Fruit fly (Drosophila melanogaster) S2 (cell line): ENCODE measurements around the gene CG14329.

Experiments used
- CG8478 ChIP-seq: fragments of >200 bp; optimal IDR thresholded peaks from 2 replicates; lab custom pipeline; 2018
- CTCF ChIP-seq, 2 experiments: fragments of >200 bp; optimal IDR thresholded peaks; 2 replicates each; lab custom pipeline; 2018

The CG14329 gene

dm6 chr3R:17604198-17604879 is 4.8 kb upstream of the CG14329 start:
- TF ChIP-seq CTCF (optimal IDR thresholded peaks at IDR 0.05; lab: Kevin White, UChicago) = no peak
- no peak for TF ChIP-seq CG8478 (lab: Kevin White, UChicago)

dm6 chr3R:17604880-17605667 is 4.1 kb upstream of the CG14329 start:
- TF ChIP-seq CG8478 (lab: Kevin White, UChicago) (no peak), CTCF (optimal IDR thresholded peaks at IDR 0.05; lab: Kevin White, UChicago) (no peak)

dm6 chr3R:17605872-17606271 is 3.3 kb upstream of the CG14329 start, which contains the start of gene sll:
sll (plus strand) TSS chr3R:17606106.
- TF ChIP-seq CG8478 (lab: Kevin White, UChicago) (no peak), CTCF (optimal IDR thresholded peaks at IDR 0.05; lab: Kevin White, UChicago) (no peak)

dm6 chr3R:17611411-17611810 is 2.3 kb downstream of the CG14329 start, which contains the start of gene Edg91:
Edg91 (minus strand) TSS chr3R:17611511.
- TF ChIP-seq CTCF (optimal IDR thresholded peaks at IDR 0.05; lab: Kevin White, UChicago) (no peak), CG8478 (lab: Kevin White, UChicago) (no peak)

DNA sequence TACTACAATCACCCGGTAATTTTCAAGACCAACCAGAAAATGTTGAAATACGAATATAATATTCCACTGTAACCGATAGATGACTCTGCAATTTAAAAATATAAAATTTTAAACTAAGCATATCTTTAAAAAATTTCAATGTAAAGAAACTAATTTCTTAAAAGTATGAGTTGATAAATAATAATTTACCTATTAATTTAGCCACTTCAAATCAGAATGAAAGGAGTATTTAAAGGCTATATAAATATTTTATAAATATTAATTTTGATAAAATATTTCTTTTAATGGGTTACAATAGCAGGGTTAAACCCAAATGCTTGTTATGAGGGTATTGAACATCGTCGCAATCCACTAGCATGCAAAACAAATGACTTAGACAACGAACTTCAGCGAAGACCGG is 2.7 kb downstream of the CG14329 start:
- TF ChIP-seq CG8478 (lab: Kevin White, UChicago) = no peak

DNA sequence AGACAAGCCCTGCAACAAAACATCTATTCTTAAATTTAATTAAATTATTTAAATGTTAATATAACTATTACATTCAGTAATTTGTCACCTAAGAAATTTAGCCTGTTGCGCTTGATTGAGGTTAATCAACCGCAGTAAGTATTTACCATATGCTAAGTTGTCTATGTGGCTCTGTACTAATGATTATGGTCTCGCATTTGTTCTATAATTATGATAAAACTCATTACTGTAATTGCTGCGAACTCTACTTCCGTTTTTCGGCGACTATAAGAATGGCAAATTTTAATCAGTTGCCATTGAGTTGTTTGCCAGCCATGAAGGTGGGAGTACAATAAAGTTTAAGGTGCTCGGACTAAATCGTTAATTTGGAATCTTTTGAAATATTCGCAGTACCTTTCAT is 3.4 kb downstream of the CG14329 start, which contains the start of gene CG34281:
Gene CG34281, plus strand, starts transcription at position 301 of the 400 bp plus-strand sequence.
- no peak for TF ChIP-seq CG8478 (lab: Kevin White, UChicago)
- TF ChIP-seq CTCF (optimal IDR thresholded peaks at IDR 0.05; lab: Kevin White, UChicago) = no peak

- TF ChIP-seq CTCF (optimal IDR thresholded peaks at IDR 0.05; lab: Kevin White, UChicago) (no peak), CG8478 (lab: Kevin White, UChicago) (no peak)
Observed at dm6 chr3R:17613549-17613948, 4.4 kb downstream of the CG14329 start, which contains the start of gene CG14327. CG14327 (plus strand) TSS chr3R:17613709.

- TF ChIP-seq CTCF (optimal IDR thresholded peaks at IDR 0.05; lab: Kevin White, UChicago) = peak; percentile 63 to 64
- TF ChIP-seq CG8478 (lab: Kevin White, UChicago) = no peak
Observed at dm6 chr3R:17615076-17615475, 5.9 kb downstream of the CG14329 start.

- no peak for TF ChIP-seq CG8478 (lab: Kevin White, UChicago)
- TF ChIP-seq CTCF (optimal IDR thresholded peaks at IDR 0.05; lab: Kevin White, UChicago) = no peak
Observed at dm6 chr3R:17615746-17616145, 6.6 kb downstream of the CG14329 start.

dm6 chr3R:17616541-17616940 is 7.4 kb downstream of the CG14329 start:
- no peak for TF ChIP-seq CG8478 (lab: Kevin White, UChicago)
- peak; percentile 69 to 89 for TF ChIP-seq CTCF (optimal IDR thresholded peaks at IDR 0.05; lab: Kevin White, UChicago)

DNA sequence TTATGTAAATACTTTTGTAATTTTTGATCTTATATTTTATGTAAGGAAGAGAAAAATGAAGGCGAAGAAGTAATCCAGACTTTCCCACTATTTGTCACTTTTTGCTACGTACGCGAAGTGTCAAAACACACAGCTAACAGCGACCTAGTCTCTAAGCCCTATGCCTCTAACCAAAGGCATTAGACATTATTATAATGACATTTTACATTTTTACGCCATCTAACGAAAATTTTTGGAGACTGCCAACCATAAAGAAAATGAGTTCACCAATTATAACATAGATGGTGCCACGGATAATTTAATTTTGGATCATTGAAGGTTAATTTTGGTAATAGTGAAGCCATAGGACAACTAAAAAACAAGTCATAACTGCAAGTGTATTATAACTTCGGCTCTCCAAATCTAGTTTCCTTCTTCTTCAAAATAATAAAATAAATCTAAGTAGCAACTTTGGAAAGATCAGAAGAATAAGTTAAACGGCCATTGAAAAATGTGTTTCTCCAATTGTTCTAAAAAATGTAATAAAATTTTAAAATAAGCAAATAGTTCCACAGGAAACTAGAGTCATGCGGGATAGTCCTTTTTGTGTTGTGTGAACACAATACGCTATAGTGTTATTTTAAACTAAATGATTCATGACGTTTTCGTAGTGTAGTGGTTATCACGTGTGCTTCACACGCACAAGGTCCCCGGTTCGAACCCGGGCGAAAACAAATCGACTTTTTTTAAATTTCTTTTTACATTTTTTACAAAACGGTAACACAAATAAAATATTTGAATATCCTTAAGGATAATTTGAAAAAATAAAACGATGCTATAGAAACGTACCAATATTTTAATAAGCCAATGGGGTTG is 8.2 kb downstream of the CG14329 start:
- TF ChIP-seq CTCF (optimal IDR thresholded peaks at IDR 0.05; lab: Kevin White, UChicago) (peak; percentile 95), CG8478 (lab: Kevin White, UChicago) (no peak)

- no peak for TF ChIP-seq CTCF (optimal IDR thresholded peaks at IDR 0.05; lab: Kevin White, UChicago)
- TF ChIP-seq CG8478 (lab: Kevin White, UChicago) = no peak
Observed at dm6 chr3R:17617976-17618308, 8.8 kb downstream of the CG14329 start.

DNA sequence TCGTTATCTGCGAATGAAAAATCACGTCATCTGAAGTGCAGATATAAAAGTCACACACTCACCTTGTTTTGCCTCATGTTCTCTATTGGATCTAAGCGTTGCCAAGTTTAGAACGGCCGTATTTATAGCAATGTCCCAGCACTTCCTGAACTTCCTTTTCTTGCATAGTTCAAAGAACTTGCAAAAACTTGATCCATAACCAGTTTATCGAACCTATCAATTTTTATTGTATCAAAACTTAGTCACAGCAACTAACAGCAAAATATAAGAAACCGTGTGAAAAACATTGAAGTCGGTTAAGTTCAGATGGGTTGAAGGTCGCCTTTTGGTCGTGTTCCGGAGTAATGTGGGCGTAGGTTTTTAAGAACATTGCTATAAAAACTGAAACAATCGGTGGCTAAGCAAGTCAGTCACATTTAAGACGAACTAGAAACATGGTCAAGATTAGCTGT is 9.6 kb downstream of the CG14329 start, which contains the start of the genes CG14324 and CG14326:
Gene CG14324, minus strand, starts transcription at position 101 of the 452 bp plus-strand sequence.
Gene CG14326, plus strand, starts transcription at position 402 of the 452 bp plus-strand sequence.
- TF ChIP-seq CTCF (optimal IDR thresholded peaks at IDR 0.05; lab: Kevin White, UChicago) (no peak), CG8478 (lab: Kevin White, UChicago) (no peak)

- TF ChIP-seq CTCF (optimal IDR thresholded peaks at IDR 0.05; lab: Kevin White, UChicago) (no peak), CG8478 (lab: Kevin White, UChicago) (no peak)
Observed at dm6 chr3R:17619726-17620282, 10.6 kb downstream of the CG14329 start.
